Fruit fly (Drosophila melanogaster) whole organism, prepupa: ENCODE results near the gene CG42540.
A peak's percentile ranks its signal among the peaks of the same experiment; 100 is the strongest.

Experiments
- CG10669 ChIP-seq: fragments of 200-800 bp; sonication (Bioruptor generic); optimal IDR thresholded peaks from 3 replicates; lab custom pipeline; 2018; ENCODE audit warnings: missing biosample characterization, mild to moderate bottlenecking, missing genetic modification characterization, moderate library complexity
- CG11294 ChIP-seq: fragments of 200-800 bp; sonication (Bioruptor generic); IDR thresholded peaks from 2 replicates; pipeline ENCODE4 v1.3.6; 2022; ENCODE audit warnings: missing biosample characterization, missing genetic modification characterization
- CG11762 ChIP-seq: fragments of 200-800 bp; sonication (Bioruptor generic); optimal IDR thresholded peaks from 3 replicates; lab custom pipeline; 2016; ENCODE audit warnings: missing biosample characterization, missing genetic modification characterization; ENCODE audit not compliant: insufficient read depth
- CG11902 ChIP-seq: fragments of 200-800 bp; sonication (Bioruptor generic); optimal IDR thresholded peaks from 3 replicates; lab custom pipeline; 2016; ENCODE audit warnings: missing biosample characterization, missing genetic modification characterization
- CG15336 ChIP-seq: fragments of 200-800 bp; sonication (Bioruptor generic); IDR thresholded peaks from 2 replicates; pipeline ENCODE4 v1.3.6; 2022; ENCODE audit warnings: missing biosample characterization, missing genetic modification characterization
- CG1621 ChIP-seq: fragments of 200-800 bp; sonication (Bioruptor generic); optimal IDR thresholded peaks from 3 replicates; lab custom pipeline; 2018; ENCODE audit warnings: missing biosample characterization, mild to moderate bottlenecking, missing genetic modification characterization
- CG3032 ChIP-seq: fragments of 200-800 bp; optimal IDR thresholded peaks from 2 replicates; lab custom pipeline; 2019; ENCODE audit warnings: missing biosample characterization, mild to moderate bottlenecking, missing genetic modification characterization, moderate library complexity
- CG31627 ChIP-seq: fragments of 200-800 bp; sonication (Bioruptor generic); optimal IDR thresholded peaks from 3 replicates; lab custom pipeline; 2016; ENCODE audit warnings: missing biosample characterization, missing genetic modification characterization
- CG32006 ChIP-seq: fragments of 200-800 bp; sonication (Bioruptor generic); optimal IDR thresholded peaks from 3 replicates; lab custom pipeline; 2017; ENCODE audit warnings: missing biosample characterization, mild to moderate bottlenecking, missing genetic modification characterization
- CG34406 ChIP-seq: fragments of 200-800 bp; sonication (Bioruptor generic); optimal IDR thresholded peaks from 3 replicates; lab custom pipeline; 2016; ENCODE audit warnings: missing biosample characterization, missing genetic modification characterization
- CG3919 ChIP-seq: fragments of 200-800 bp; sonication (Bioruptor generic); optimal IDR thresholded peaks from 3 replicates; lab custom pipeline; 2016; ENCODE audit warnings: missing biosample characterization, missing genetic modification characterization
- CG6163 ChIP-seq: fragments of 200-800 bp; sonication (Bioruptor generic); IDR thresholded peaks from 3 replicates; pipeline ENCODE4 v1.3.6; 2022; ENCODE audit warnings: missing biosample characterization, missing genetic modification characterization
- CG6276 ChIP-seq: fragments of 200-800 bp; sonication (Bioruptor generic); optimal IDR thresholded peaks from 2 replicates; lab custom pipeline; 2017; ENCODE audit warnings: missing biosample characterization, mild to moderate bottlenecking, missing genetic modification characterization
- CG6808 ChIP-seq: fragments of 200-800 bp; sonication (Bioruptor generic); optimal IDR thresholded peaks from 3 replicates; lab custom pipeline; 2017; ENCODE audit warnings: missing biosample characterization, missing genetic modification characterization, mild to moderate bottlenecking, moderate library complexity, missing genetic modification reagents
- CG8119 ChIP-seq: fragments of 200-800 bp; sonication (Bioruptor generic); IDR thresholded peaks from 3 replicates; pipeline ENCODE4 v1.3.6; 2022; ENCODE audit warnings: missing biosample characterization, missing genetic modification characterization
- CG8632 ChIP-seq: fragments of 200-800 bp; sonication (Bioruptor generic); optimal IDR thresholded peaks from 3 replicates; lab custom pipeline; 2016; ENCODE audit warnings: missing biosample characterization, missing genetic modification characterization
- Eip75B ChIP-seq: fragments of 200-800 bp; sonication (Bioruptor generic); optimal IDR thresholded peaks from 3 replicates; lab custom pipeline; 2016; ENCODE audit warnings: missing biosample characterization, missing genetic modification characterization
- Eip78C ChIP-seq: fragments of 200-800 bp; sonication (Bioruptor generic); peaks from one replicate; lab custom pipeline; 2016; ENCODE audit warnings: missing biosample characterization, missing genetic modification characterization
- Eip93F ChIP-seq: fragments of 200-800 bp; sonication (Bioruptor generic); optimal IDR thresholded peaks from 2 replicates; lab custom pipeline; 2016; ENCODE audit warnings: missing biosample characterization, mild to moderate bottlenecking, missing genetic modification characterization
- Ets21C ChIP-seq: fragments of 200-800 bp; sonication (Bioruptor generic); optimal IDR thresholded peaks from 3 replicates; lab custom pipeline; 2016; ENCODE audit warnings: missing biosample characterization, missing genetic modification characterization
- Ets96B ChIP-seq: fragments of 200-800 bp; optimal IDR thresholded peaks from 2 replicates; lab custom pipeline; 2019; ENCODE audit warnings: missing biosample characterization, mild to moderate bottlenecking, missing genetic modification characterization, moderate library complexity
- Hr38 ChIP-seq: sonication (Bioruptor generic); optimal IDR thresholded peaks from 2 replicates; lab custom pipeline; 2016; ENCODE audit warnings: missing biosample characterization, missing genetic modification characterization
- Hr39 ChIP-seq: fragments of 200-800 bp; sonication (Bioruptor generic); optimal IDR thresholded peaks from 2 replicates; lab custom pipeline; 2016; ENCODE audit warnings: missing biosample characterization, missing genetic modification characterization
- Met ChIP-seq: fragments of 200-800 bp; sonication (Bioruptor generic); optimal IDR thresholded peaks from 3 replicates; lab custom pipeline; 2016; ENCODE audit warnings: missing biosample characterization, missing genetic modification characterization
- OdsH ChIP-seq: fragments of 200-800 bp; sonication (Bioruptor generic); optimal IDR thresholded peaks from 3 replicates; lab custom pipeline; 2016; ENCODE audit warnings: missing biosample characterization, missing genetic modification characterization
- Smox ChIP-seq: fragments of 200-800 bp; sonication (Bioruptor generic); optimal IDR thresholded peaks from 3 replicates; lab custom pipeline; 2016; ENCODE audit warnings: missing biosample characterization, missing genetic modification characterization
- Sox102F ChIP-seq: fragments of 200-800 bp; sonication (Bioruptor generic); optimal IDR thresholded peaks from 2 replicates; lab custom pipeline; 2016; ENCODE audit warnings: missing biosample characterization, mild to moderate bottlenecking, missing genetic modification characterization
- Sox14 ChIP-seq: fragments of 200-800 bp; sonication (Bioruptor generic); optimal IDR thresholded peaks from 3 replicates; lab custom pipeline; 2016; ENCODE audit warnings: missing biosample characterization, missing genetic modification characterization
- Sox15 ChIP-seq: fragments of 200-800 bp; sonication (Bioruptor generic); optimal IDR thresholded peaks from 3 replicates; lab custom pipeline; 2016; ENCODE audit warnings: missing biosample characterization, missing genetic modification characterization
- achi ChIP-seq: fragments of 200-800 bp; sonication (Bioruptor generic); optimal IDR thresholded peaks from 3 replicates; lab custom pipeline; 2016; ENCODE audit warnings: missing biosample characterization, missing genetic modification characterization
- cyc ChIP-seq: fragments of 200-800 bp; sonication (Bioruptor generic); optimal IDR thresholded peaks from 3 replicates; lab custom pipeline; 2016; ENCODE audit warnings: missing biosample characterization, missing genetic modification characterization
- dac ChIP-seq: fragments of 200-800 bp; sonication (Bioruptor generic); optimal IDR thresholded peaks from 2 replicates; lab custom pipeline; 2017; ENCODE audit warnings: missing biosample characterization, mild to moderate bottlenecking, missing genetic modification characterization
- dsx ChIP-seq: fragments of 200-800 bp; optimal IDR thresholded peaks from 3 replicates; lab custom pipeline; 2019; ENCODE audit warnings: missing biosample characterization, mild to moderate bottlenecking, missing genetic modification characterization, moderate library complexity; ENCODE audit not compliant: poor library complexity, severe bottlenecking
- eg ChIP-seq: fragments of 200-800 bp; sonication (Bioruptor generic); IDR thresholded peaks from 3 replicates; pipeline ENCODE4 v1.3.6; 2022; ENCODE audit warnings: missing biosample characterization, missing genetic modification characterization
- esn ChIP-seq: fragments of 200-800 bp; sonication (Bioruptor generic); optimal IDR thresholded peaks from 2 replicates; lab custom pipeline; 2016; ENCODE audit warnings: missing biosample characterization, mild to moderate bottlenecking, missing genetic modification characterization, moderate library complexity
- fd59A ChIP-seq: fragments of 200-800 bp; sonication (Bioruptor generic); optimal IDR thresholded peaks from 2 replicates; lab custom pipeline; 2017; ENCODE audit warnings: missing biosample characterization, mild to moderate bottlenecking, missing genetic modification characterization, missing genetic modification reagents
- fkh ChIP-seq: fragments of 200-800 bp; sonication (Bioruptor generic); optimal IDR thresholded peaks from 3 replicates; lab custom pipeline; 2017; ENCODE audit warnings: missing biosample characterization, mild to moderate bottlenecking, missing genetic modification characterization, moderate library complexity
- net ChIP-seq: fragments of 200-800 bp; sonication (Bioruptor generic); optimal IDR thresholded peaks from 3 replicates; lab custom pipeline; 2016; ENCODE audit warnings: missing biosample characterization, missing genetic modification characterization
- pdm3 ChIP-seq: fragments of 200-800 bp; sonication (Bioruptor generic); optimal IDR thresholded peaks from 3 replicates; lab custom pipeline; 2016; ENCODE audit warnings: missing biosample characterization, missing genetic modification characterization
- salr ChIP-seq, 2 experiments: fragments of 200-800 bp; sonication (Bioruptor generic); optimal IDR thresholded peaks; 3 replicates each; lab custom pipeline; 2016 to 2018; ENCODE audit warnings: missing biosample characterization in 2 of 2, missing genetic modification characterization in 2 of 2, mild to moderate bottlenecking in 1 of 2
- spab ChIP-seq: fragments of 200-800 bp; sonication (Bioruptor generic); optimal IDR thresholded peaks from 2 replicates; lab custom pipeline; 2017; ENCODE audit warnings: missing biosample characterization, mild to moderate bottlenecking, missing genetic modification characterization, missing genetic modification reagents
- ss ChIP-seq, 2 experiments: fragments of 200-800 bp; sonication (Bioruptor generic); optimal IDR thresholded peaks; 2 replicates in 1 of 2; 3 replicates in 1 of 2; lab custom pipeline; 2017 to 2018; ENCODE audit warnings: mild to moderate bottlenecking in 2 of 2, missing biosample characterization in 2 of 2, missing genetic modification characterization in 2 of 2, moderate library complexity in 1 of 2
- svp ChIP-seq: fragments of 200-800 bp; sonication (Bioruptor generic); peaks from one replicate; lab custom pipeline; 2016; ENCODE audit warnings: missing biosample characterization, missing genetic modification characterization
- topi ChIP-seq: fragments of 200-800 bp; sonication (Bioruptor generic); optimal IDR thresholded peaks from 3 replicates; lab custom pipeline; 2016; ENCODE audit warnings: missing biosample characterization, missing genetic modification characterization
- vri ChIP-seq: fragments of 200-800 bp; sonication (Bioruptor generic); optimal IDR thresholded peaks from 3 replicates; lab custom pipeline; 2016; ENCODE audit warnings: missing biosample characterization, mild to moderate bottlenecking, missing genetic modification characterization

CG42540 gene

dm6 chr3L:4623870-4624269, 68.0 kb downstream of the CG42540 start (continued):
- peak; percentile 32 for TF ChIP-seq Sox15 (GFP tag; lab: Kevin White, UChicago)
- TF ChIP-seq salr (GFP tag; optimal IDR thresholded peaks at IDR 0.05; lab: Kevin White, UChicago): peak; percentile 35 to 81
- TF ChIP-seq CG10669 (GFP tag; lab: Kevin White, UChicago): peak; percentile 64
- TF ChIP-seq svp (GFP tag; lab: Kevin White, UChicago): peak; percentile 79
- TF ChIP-seq vri (GFP tag; lab: Kevin White, UChicago): no peak
- peak; percentile 33 for TF ChIP-seq topi
- TF ChIP-seq pdm3 (GFP tag; lab: Kevin White, UChicago): peak; percentile 73
- TF ChIP-seq CG11902 (GFP tag; lab: Kevin White, UChicago): peak; percentile 12
- peak; percentile 64 for TF ChIP-seq Ets96B (tag; lab: Kevin White, UChicago)
- TF ChIP-seq CG8632 (GFP tag; lab: Kevin White, UChicago): peak; percentile 44
- peak; percentile 64 for TF ChIP-seq CG3032
- TF ChIP-seq Hr38 (GFP tag; lab: Kevin White, UChicago): no peak
- TF ChIP-seq spab: peak; percentile 57
- peak; percentile 32 for TF ChIP-seq cyc
- TF ChIP-seq Sox14: peak; percentile 32
- no peak for TF ChIP-seq CG11762
- peak; percentile 71 for TF ChIP-seq CG8119 (GFP tag; lab: Robert Waterston, UW)
- TF ChIP-seq fkh (GFP tag; lab: Kevin White, UChicago): no peak
- TF ChIP-seq CG6276 (GFP tag; lab: Kevin White, UChicago): peak; percentile 52
- TF ChIP-seq dsx (GFP tag; lab: Kevin White, UChicago): peak; percentile 41
- TF ChIP-seq Smox (GFP tag; lab: Kevin White, UChicago): peak; percentile 48
- TF ChIP-seq Eip78C (GFP tag; lab: Kevin White, UChicago): peak; percentile 87
- TF ChIP-seq Sox102F (GFP tag; lab: Kevin White, UChicago): peak; percentile 19
- TF ChIP-seq ss (GFP tag; optimal IDR thresholded peaks at IDR 0.05; lab: Kevin White, UChicago): no peak
- TF ChIP-seq CG6808 (GFP tag; lab: Kevin White, UChicago): peak; percentile 53
- TF ChIP-seq CG3919 (GFP tag; lab: Kevin White, UChicago): peak; percentile 52
- TF ChIP-seq CG32006 (GFP tag; lab: Kevin White, UChicago): peak; percentile 85
- peak; percentile 52 for TF ChIP-seq Eip75B (GFP tag; lab: Kevin White, UChicago)
- TF ChIP-seq CG34406: peak; percentile 16
- peak; percentile 10 for TF ChIP-seq Met (GFP tag; lab: Kevin White, UChicago)
- peak; percentile 39 for TF ChIP-seq achi (GFP tag; lab: Kevin White, UChicago)
- peak; percentile 34 for TF ChIP-seq CG31627 (GFP tag; lab: Kevin White, UChicago)
- 0 out of 2 replicates have a peak, but pooled peaks have one; percentile 20 for TF ChIP-seq CG11294 (GFP tag; lab: Robert Waterston, UW)

- TF ChIP-seq fd59A (peak; percentile 87), CG6163 (peak; percentile 84; the same call in 2 of the 3 replicates), CG11294 (GFP tag; lab: Robert Waterston, UW) (peak; percentile 92), CG8632 (GFP tag; lab: Kevin White, UChicago) (peak; percentile 49), CG6808 (GFP tag; lab: Kevin White, UChicago) (peak; percentile 86), esn (GFP tag; lab: Kevin White, UChicago) (peak; percentile 72), Sox102F (GFP tag; lab: Kevin White, UChicago) (peak; percentile 56), Ets21C (GFP tag; lab: Kevin White, UChicago) (peak; percentile 58), dac (peak; percentile 84), Eip78C (GFP tag; lab: Kevin White, UChicago) (peak; percentile 97), CG3919 (GFP tag; lab: Kevin White, UChicago) (peak; percentile 90), svp (GFP tag; lab: Kevin White, UChicago) (peak; percentile 91), OdsH (GFP tag; lab: Kevin White, UChicago) (peak; percentile 91), CG15336 (peak; percentile 95), CG10669 (GFP tag; lab: Kevin White, UChicago) (peak; percentile 85), CG31627 (GFP tag; lab: Kevin White, UChicago) (peak; percentile 79), CG8119 (GFP tag; lab: Robert Waterston, UW) (peak; percentile 96), eg (peak; percentile 93), cyc (peak; percentile 71), CG3032 (peak; percentile 80), CG1621 (tag; lab: Kevin White, UChicago) (peak; percentile 68), Met (GFP tag; lab: Kevin White, UChicago) (peak; percentile 75), Hr38 (GFP tag; lab: Kevin White, UChicago) (peak; percentile 34), Eip75B (GFP tag; lab: Kevin White, UChicago) (peak; percentile 78), Hr39 (peak; percentile 78), CG34406 (peak; percentile 74), net (GFP tag; lab: Kevin White, UChicago) (peak; percentile 88), ss (GFP tag; optimal IDR thresholded peaks at IDR 0.05; lab: Kevin White, UChicago) (peak; percentile 79 to 81), Eip93F (GFP tag; lab: Kevin White, UChicago) (no peak), fkh (GFP tag; lab: Kevin White, UChicago) (peak; percentile 81)
Observed at dm6 chr3L:4624371-4625154, 68.7 kb downstream of the CG42540 start.
